Worm (Caenorhabditis elegans): ENCODE results near the gene rimb-1.
A peak's percentile ranks its signal among the peaks of the same experiment; 100 is the strongest.

- TF ChIP-seq klf-2 (GFP tag; conservative IDR thresholded peaks at IDR 0.05) (no peak), tab-1 (GFP tag; IDR thresholded peaks at IDR 0.05) (no peak), ref-1 (GFP tag; conservative IDR thresholded peaks at IDR 0.05) (no peak), cog-1 (tag; optimal IDR thresholded peaks at IDR 0.05) (no peak), ztf-29 (GFP tag; IDR thresholded peaks at IDR 0.05) (no peak), flt-1 (GFP tag; IDR thresholded peaks at IDR 0.05) (no peak), ztf-23 (GFP tag; IDR thresholded peaks at IDR 0.05) (no peak), T22C8.4 (GFP tag; IDR thresholded peaks at IDR 0.05) (peak; percentile 60), med-1 (GFP tag; optimal IDR thresholded peaks at IDR 0.05; ENCODE audit: insufficient read depth) (no peak)
Measured at ce11 chrIII:1852126-1852717, 64.1 kb downstream of the rimb-1 start.

Data from whole organism, midembryonic.